Fruit fly (Drosophila melanogaster) whole organism, embryonic: ENCODE measurements around the gene CG3703.

ENCODE experiments used
- BEAF-32 ChIP-seq: fragments of 200-800 bp; sonication (Bioruptor generic); optimal IDR thresholded peaks from 3 replicates; lab custom pipeline; 2017; ENCODE audit warnings: missing biosample characterization, missing genetic modification characterization, mild to moderate bottlenecking, moderate library complexity, missing genetic modification reagents
- CG10543 ChIP-seq: fragments of 200-800 bp; sonication (Bioruptor generic); optimal IDR thresholded peaks from 3 replicates; lab custom pipeline; 2017; ENCODE audit warnings: missing biosample characterization, mild to moderate bottlenecking, missing genetic modification characterization, moderate library complexity
- CG12155 ChIP-seq: fragments of 200-800 bp; sonication (Bioruptor generic); optimal IDR thresholded peaks from 3 replicates; lab custom pipeline; 2016; ENCODE audit warnings: missing biosample characterization, missing genetic modification characterization
- CG15514 ChIP-seq: fragments of 200-800 bp; sonication (Bioruptor generic); optimal IDR thresholded peaks from 3 replicates; lab custom pipeline; 2017; ENCODE audit warnings: missing biosample characterization, missing genetic modification characterization, mild to moderate bottlenecking, moderate library complexity, missing genetic modification reagents
- CG16863 ChIP-seq: fragments of 200-800 bp; sonication (Bioruptor generic); optimal IDR thresholded peaks from 3 replicates; lab custom pipeline; 2016; ENCODE audit warnings: missing biosample characterization, missing genetic modification characterization
- CG17186 ChIP-seq: fragments of 200-800 bp; sonication (Bioruptor generic); optimal IDR thresholded peaks from 3 replicates; lab custom pipeline; 2017; ENCODE audit warnings: missing biosample characterization, missing genetic modification reagents, missing genetic modification characterization
- CG17912 ChIP-seq: fragments of 200-800 bp; sonication (Bioruptor generic); optimal IDR thresholded peaks from 2 replicates; lab custom pipeline; 2018; ENCODE audit warnings: missing biosample characterization, mild to moderate bottlenecking, missing genetic modification characterization
- CG2199 ChIP-seq: fragments of 200-800 bp; sonication (Bioruptor generic); IDR thresholded peaks from 3 replicates; pipeline ENCODE4 v1.3.6; 2022; ENCODE audit warnings: missing biosample characterization, missing genetic modification characterization
- CG2678 ChIP-seq: fragments of 200-800 bp; sonication (Bioruptor generic); optimal IDR thresholded peaks from 3 replicates; lab custom pipeline; 2019; ENCODE audit warnings: missing biosample characterization, mild to moderate bottlenecking, missing genetic modification characterization, moderate library complexity
- CG3407 ChIP-seq: fragments of 200-800 bp; sonication (Bioruptor generic); optimal IDR thresholded peaks from 2 replicates; lab custom pipeline; 2018; ENCODE audit warnings: missing biosample characterization, mild to moderate bottlenecking, missing genetic modification characterization
- CG7372 ChIP-seq: fragments of 200-800 bp; sonication (Bioruptor generic); IDR thresholded peaks from 2 replicates; pipeline ENCODE4 v1.3.6; 2022; ENCODE audit warnings: missing biosample characterization, missing genetic modification characterization
- CG7987 ChIP-seq: fragments of 200-800 bp; sonication (Bioruptor generic); optimal IDR thresholded peaks from 2 replicates; lab custom pipeline; 2018; ENCODE audit warnings: missing biosample characterization, mild to moderate bottlenecking, missing genetic modification characterization, moderate library complexity
- CG9797 ChIP-seq: fragments of 200-800 bp; sonication (Bioruptor generic); optimal IDR thresholded peaks from 3 replicates; lab custom pipeline; 2018; ENCODE audit warnings: missing biosample characterization, mild to moderate bottlenecking, missing genetic modification characterization
- CG9817 ChIP-seq: fragments of 200-800 bp; sonication (Bioruptor generic); optimal IDR thresholded peaks from 2 replicates; lab custom pipeline; 2018; ENCODE audit warnings: missing biosample characterization, mild to moderate bottlenecking, missing genetic modification characterization, moderate library complexity
- D19B ChIP-seq: fragments of 200-800 bp; sonication (Bioruptor generic); optimal IDR thresholded peaks from 2 replicates; lab custom pipeline; 2017; ENCODE audit warnings: missing biosample characterization, mild to moderate bottlenecking, missing genetic modification characterization
- Deaf1 ChIP-seq: fragments of 200-800 bp; optimal IDR thresholded peaks from 3 replicates; lab custom pipeline; 2019; ENCODE audit warnings: missing biosample characterization, mild to moderate bottlenecking, missing genetic modification characterization, moderate library complexity
- Dref ChIP-seq: fragments of 200-800 bp; sonication (Bioruptor generic); IDR thresholded peaks from 2 replicates; pipeline ENCODE4 v1.3.6; 2022; ENCODE audit warnings: missing biosample characterization, missing genetic modification characterization
- E2f2 ChIP-seq: fragments of 200-800 bp; sonication (Bioruptor generic); IDR thresholded peaks from 2 replicates; pipeline ENCODE4 v1.3.6; 2022; ENCODE audit warnings: missing biosample characterization, missing genetic modification characterization
- GATAe ChIP-seq: fragments of 200-800 bp; sonication (Bioruptor generic); conservative IDR thresholded peaks from 2 replicates; pipeline ENCODE4 v1.3.6; 2022; ENCODE audit warnings: missing biosample characterization, missing genetic modification characterization
- Hey ChIP-seq: fragments of 200-800 bp; sonication (Bioruptor generic); optimal IDR thresholded peaks from 3 replicates; lab custom pipeline; 2018; ENCODE audit warnings: missing biosample characterization, mild to moderate bottlenecking, missing genetic modification characterization
- Lim3 ChIP-seq: fragments of 200-800 bp; sonication (Bioruptor generic); IDR thresholded peaks from 2 replicates; pipeline ENCODE4 v1.3.6; 2022; ENCODE audit warnings: missing biosample characterization, missing genetic modification characterization
- Med ChIP-seq: fragments of 200-800 bp; sonication (Bioruptor generic); peaks from one replicate; lab custom pipeline; 2016; ENCODE audit warnings: missing biosample characterization, missing genetic modification characterization, mild to moderate bottlenecking, inconsistent platforms, moderate library complexity
- Meics ChIP-seq: fragments of 200-800 bp; sonication (Bioruptor generic); optimal IDR thresholded peaks from 2 replicates; lab custom pipeline; 2017; ENCODE audit warnings: missing biosample characterization, mild to moderate bottlenecking, missing genetic modification characterization
- Pdp1 ChIP-seq, 2 experiments: fragments of 200-800 bp; sonication (Bioruptor generic); optimal IDR thresholded peaks; 3 replicates each; lab custom pipeline; 2016; ENCODE audit warnings: missing biosample characterization in 2 of 2, missing genetic modification characterization in 2 of 2, mild to moderate bottlenecking in 1 of 2, moderate library complexity in 1 of 2
- Sin3A ChIP-seq: fragments of >200 bp; optimal IDR thresholded peaks from 2 replicates; lab custom pipeline; 2018
- YL-1 ChIP-seq: fragments of 200-800 bp; sonication (Bioruptor generic); optimal IDR thresholded peaks from 3 replicates; lab custom pipeline; 2017; ENCODE audit warnings: missing biosample characterization, mild to moderate bottlenecking, missing genetic modification characterization
- br ChIP-seq: fragments of >200 bp; optimal IDR thresholded peaks from 2 replicates; lab custom pipeline; 2017
- cad ChIP-seq: fragments of >200 bp; optimal IDR thresholded peaks from 2 replicates; lab custom pipeline; 2017; ENCODE audit warnings: missing biosample characterization, missing genetic modification characterization
- cas ChIP-seq: fragments of 200-800 bp; sonication (Bioruptor generic); IDR thresholded peaks from 2 replicates; pipeline ENCODE4 v1.3.6; 2022; ENCODE audit warnings: missing biosample characterization, missing genetic modification characterization
- cg ChIP-seq: fragments of 200-800 bp; sonication (Bioruptor generic); optimal IDR thresholded peaks from 3 replicates; lab custom pipeline; 2019; ENCODE audit warnings: missing biosample characterization, mild to moderate bottlenecking, missing genetic modification characterization, moderate library complexity
- chm ChIP-seq: fragments of 200-800 bp; sonication (Bioruptor generic); IDR thresholded peaks from 2 replicates; pipeline ENCODE4 v1.3.6; 2022; ENCODE audit warnings: missing biosample characterization, missing genetic modification characterization
- crp ChIP-seq, 2 experiments: fragments of 200-800 bp; sonication (Bioruptor generic); optimal IDR thresholded peaks; 2 replicates in 1 of 2; 3 replicates in 1 of 2; lab custom pipeline; 2017; ENCODE audit warnings: missing biosample characterization in 2 of 2, missing genetic modification characterization in 2 of 2, mild to moderate bottlenecking in 1 of 2, moderate library complexity in 1 of 2
- eve ChIP-seq, 2 experiments: fragments of >200 bp; optimal IDR thresholded peaks; 2 replicates each; lab custom pipeline; 2017; ENCODE audit warnings: missing biosample characterization in 2 of 2, missing genetic modification characterization in 2 of 2
- exex ChIP-seq: fragments of 200-800 bp; sonication (Bioruptor generic); optimal IDR thresholded peaks from 4 replicates; lab custom pipeline; 2018; ENCODE audit warnings: missing biosample characterization, mild to moderate bottlenecking, missing genetic modification characterization, moderate library complexity
- gfzf ChIP-seq: fragments of 200-800 bp; sonication (Bioruptor generic); optimal IDR thresholded peaks from 2 replicates; lab custom pipeline; 2016; ENCODE audit warnings: missing biosample characterization, mild to moderate bottlenecking, missing genetic modification characterization, moderate library complexity
- gsb ChIP-seq: fragments of 200-800 bp; sonication (Bioruptor generic); IDR thresholded peaks from 2 replicates; pipeline ENCODE4 v1.3.6; 2022; ENCODE audit warnings: missing biosample characterization, missing genetic modification characterization
- gsb-n ChIP-seq: fragments of 200-800 bp; sonication (Bioruptor generic); optimal IDR thresholded peaks from 3 replicates; lab custom pipeline; 2018; ENCODE audit warnings: missing biosample characterization, mild to moderate bottlenecking, missing genetic modification characterization
- lab ChIP-seq: fragments of 200-800 bp; sonication (Bioruptor generic); optimal IDR thresholded peaks from 3 replicates; lab custom pipeline; 2017; ENCODE audit warnings: missing biosample characterization, missing genetic modification characterization, mild to moderate bottlenecking, moderate library complexity, missing genetic modification reagents
- nerfin-1 ChIP-seq: fragments of 200-800 bp; sonication (Bioruptor generic); optimal IDR thresholded peaks from 3 replicates; lab custom pipeline; 2019; ENCODE audit warnings: missing biosample characterization, mild to moderate bottlenecking, missing genetic modification characterization, moderate library complexity
- p53 ChIP-seq: fragments of 200-800 bp; sonication (Bioruptor generic); optimal IDR thresholded peaks from 2 replicates; lab custom pipeline; 2016; ENCODE audit warnings: missing biosample characterization, missing genetic modification characterization
- pzg ChIP-seq: fragments of 200-800 bp; sonication (Bioruptor generic); optimal IDR thresholded peaks from 3 replicates; lab custom pipeline; 2018; ENCODE audit warnings: missing biosample characterization, mild to moderate bottlenecking, missing genetic modification characterization, moderate library complexity
- sd ChIP-seq: fragments of 200-800 bp; sonication (Bioruptor generic); optimal IDR thresholded peaks from 3 replicates; lab custom pipeline; 2018; ENCODE audit warnings: missing biosample characterization, mild to moderate bottlenecking, missing genetic modification characterization, moderate library complexity
- shn ChIP-seq: fragments of 200-800 bp; sonication (Bioruptor generic); optimal IDR thresholded peaks from 3 replicates; lab custom pipeline; 2016; ENCODE audit warnings: missing biosample characterization, missing genetic modification characterization
- sug ChIP-seq: fragments of 200-800 bp; optimal IDR thresholded peaks from 2 replicates; lab custom pipeline; 2019; ENCODE audit warnings: missing biosample characterization, mild to moderate bottlenecking, missing genetic modification characterization, moderate library complexity
- toy ChIP-seq: fragments of 200-800 bp; sonication (Bioruptor generic); IDR thresholded peaks from 2 replicates; pipeline ENCODE4 v1.3.6; 2022; ENCODE audit warnings: missing biosample characterization, missing genetic modification characterization
- tx ChIP-seq: fragments of 200-800 bp; sonication (Bioruptor generic); optimal IDR thresholded peaks from 2 replicates; lab custom pipeline; 2016; ENCODE audit warnings: missing biosample characterization, missing genetic modification characterization
- unpg ChIP-seq: fragments of 200-800 bp; sonication (Bioruptor generic); optimal IDR thresholded peaks from 3 replicates; lab custom pipeline; 2018; ENCODE audit warnings: missing biosample characterization, mild to moderate bottlenecking, missing genetic modification characterization, moderate library complexity
- usp ChIP-seq: fragments of >200 bp; optimal IDR thresholded peaks from 2 replicates; lab custom pipeline; 2017; ENCODE audit warnings: missing biosample characterization, missing genetic modification characterization
- wek ChIP-seq: fragments of 200-800 bp; sonication (Bioruptor generic); optimal IDR thresholded peaks from 3 replicates; lab custom pipeline; 2018; ENCODE audit warnings: missing biosample characterization, mild to moderate bottlenecking, missing genetic modification characterization, moderate library complexity
- zf30C ChIP-seq: fragments of 200-800 bp; sonication (Bioruptor generic); optimal IDR thresholded peaks from 3 replicates; lab custom pipeline; 2018; ENCODE audit warnings: missing biosample characterization, mild to moderate bottlenecking, missing genetic modification characterization
- zfh2 ChIP-seq: fragments of 200-800 bp; sonication (Bioruptor generic); optimal IDR thresholded peaks from 2 replicates; lab custom pipeline; 2016; ENCODE audit warnings: missing biosample characterization, missing genetic modification characterization

CG3703 gene

DNA sequence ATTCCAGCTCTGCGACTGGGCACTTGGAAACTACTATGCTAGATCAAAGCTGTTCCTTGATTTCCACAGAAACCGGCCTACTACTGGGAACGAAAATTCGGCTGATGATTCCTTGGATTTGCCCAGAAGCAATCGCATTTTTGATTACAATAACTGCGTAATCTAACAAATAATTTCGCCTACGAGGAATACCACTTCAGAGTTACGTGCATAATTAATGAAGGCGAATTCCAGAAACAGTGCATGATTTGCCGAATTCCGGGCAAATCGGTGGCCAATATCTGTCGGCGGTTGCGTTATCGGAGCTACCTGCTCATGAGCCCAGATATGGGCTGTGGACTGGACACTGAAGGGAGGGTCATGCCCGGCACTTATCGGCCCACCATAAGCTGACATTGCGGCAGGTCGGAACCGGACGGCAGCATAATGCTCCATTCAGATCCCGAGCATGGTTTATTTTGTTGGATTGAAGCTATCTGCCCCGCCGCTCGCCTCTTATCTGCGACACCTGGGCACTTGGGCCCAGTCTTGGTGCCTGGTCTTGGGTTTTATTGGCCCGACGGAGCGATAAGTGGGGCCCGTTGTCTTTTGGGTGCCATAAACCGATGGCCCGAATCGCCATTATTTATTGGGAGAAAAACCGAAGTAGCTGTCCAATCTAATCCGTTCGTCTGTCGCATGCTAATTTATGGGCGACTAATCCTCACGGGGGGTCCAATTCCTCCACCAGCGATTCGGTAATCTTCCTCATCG is 15.3 kb downstream of the CG3703 start, which contains the start of gene CG3708:
TSS of gene CG3708 (minus strand) at position 51 of the 753 bp plus-strand sequence.
- TF ChIP-seq CG2199 (GFP tag; lab: Robert Waterston, UW), result no peak
- no peak for TF ChIP-seq CG7372 (GFP tag; lab: Robert Waterston, UW)
- no peak for TF ChIP-seq zf30C
- no peak for TF ChIP-seq unpg
- TF ChIP-seq br, result no peak
- TF ChIP-seq CG10543 (GFP tag; lab: Kevin White, UChicago), result peak; percentile 18
- TF ChIP-seq cad (GFP tag; lab: Kevin White, UChicago), result no peak
- TF ChIP-seq Hey (tag; lab: Kevin White, UChicago), result peak; percentile 29
- TF ChIP-seq gsb-n (tag; lab: Kevin White, UChicago), result no peak
- TF ChIP-seq CG7987 (GFP tag; lab: Kevin White, UChicago), result no peak
- TF ChIP-seq CG15514 (GFP tag; lab: Kevin White, UChicago), result no peak
- no peak for TF ChIP-seq crp (GFP tag; optimal IDR thresholded peaks at IDR 0.05; lab: Kevin White, UChicago)
- no peak for TF ChIP-seq Deaf1 (tag; lab: Kevin White, UChicago)
- TF ChIP-seq sd (tag; lab: Kevin White, UChicago), result peak; percentile 88
- TF ChIP-seq nerfin-1 (tag; lab: Kevin White, UChicago), result no peak
- no peak for TF ChIP-seq chm (GFP tag; lab: Robert Waterston, UW)
- no peak for TF ChIP-seq wek (GFP tag; lab: Kevin White, UChicago)
- no peak for TF ChIP-seq Lim3
- TF ChIP-seq GATAe (GFP tag; lab: Robert Waterston, UW), result 0 out of 2 replicates have a peak, but pooled peaks have one; percentile 52
- TF ChIP-seq sug, result peak; percentile 90
- TF ChIP-seq CG2678 (tag; lab: Kevin White, UChicago), result no peak
- no peak for TF ChIP-seq CG9817 (tag; lab: Kevin White, UChicago)
- no peak for TF ChIP-seq tx (GFP tag; lab: Kevin White, UChicago)
- no peak for TF ChIP-seq Meics (GFP tag; lab: Kevin White, UChicago)
- TF ChIP-seq lab (GFP tag; lab: Kevin White, UChicago), result no peak
- TF ChIP-seq eve (GFP tag; optimal IDR thresholded peaks at IDR 0.05; lab: Kevin White, UChicago), result no peak
- TF ChIP-seq exex (tag; lab: Kevin White, UChicago), result peak; percentile 66
- no peak for TF ChIP-seq CG3407 (GFP tag; lab: Kevin White, UChicago)
- TF ChIP-seq zfh2 (GFP tag; lab: Kevin White, UChicago), result no peak
- TF ChIP-seq D19B (GFP tag; lab: Kevin White, UChicago), result no peak
- TF ChIP-seq CG17912 (GFP tag; lab: Kevin White, UChicago), result no peak
- peak; percentile 7 for TF ChIP-seq Med (GFP tag; lab: Kevin White, UChicago)
- no peak for TF ChIP-seq Pdp1 (GFP tag; optimal IDR thresholded peaks at IDR 0.05; lab: Kevin White, UChicago)
- no peak for TF ChIP-seq cas (GFP tag; lab: Robert Waterston, UW)
- TF ChIP-seq toy (GFP tag; lab: Robert Waterston, UW), result no peak
- no peak for TF ChIP-seq CG16863 (GFP tag; lab: Kevin White, UChicago)
- TF ChIP-seq, all 482 proteins: peak for 7

- TF ChIP-seq p53 (GFP tag; lab: Kevin White, UChicago), result no peak
- TF ChIP-seq Sin3A, result peak; percentile 40
- TF ChIP-seq CG17186 (GFP tag; lab: Kevin White, UChicago), result peak; percentile 1
- peak; percentile 10 for TF ChIP-seq YL-1
- no peak for TF ChIP-seq gsb (GFP tag; lab: Robert Waterston, UW)
- TF ChIP-seq pzg (GFP tag; lab: Kevin White, UChicago), result peak; percentile 35
- TF ChIP-seq cg, result peak; percentile 32
- peak; percentile 39 for TF ChIP-seq BEAF-32 (GFP tag; lab: Kevin White, UChicago)
- TF ChIP-seq Dref (GFP tag; lab: Robert Waterston, UW), result peak; percentile 49
- peak; percentile 62 for TF ChIP-seq CG9797 (GFP tag; lab: Kevin White, UChicago)
- TF ChIP-seq gfzf, result peak; percentile 79
- TF ChIP-seq CG12155 (GFP tag; lab: Kevin White, UChicago), result peak; percentile 13
- TF ChIP-seq E2f2 (GFP tag; lab: Robert Waterston, UW), result peak; percentile 61
- no peak for TF ChIP-seq shn
- no peak for TF ChIP-seq usp (GFP tag; lab: Kevin White, UChicago)
These were observed 17.7 kb downstream of the CG3703 start, which contains the start of the genes CG43867 and MED22 for dm6 chrX:927863-928257. CG43867 (minus strand) TSS chrX:927975. MED22 (plus strand) TSS chrX:928139.
